Worm (Caenorhabditis elegans): Measurements from ENCODE around the gene srw-73.

DNA sequence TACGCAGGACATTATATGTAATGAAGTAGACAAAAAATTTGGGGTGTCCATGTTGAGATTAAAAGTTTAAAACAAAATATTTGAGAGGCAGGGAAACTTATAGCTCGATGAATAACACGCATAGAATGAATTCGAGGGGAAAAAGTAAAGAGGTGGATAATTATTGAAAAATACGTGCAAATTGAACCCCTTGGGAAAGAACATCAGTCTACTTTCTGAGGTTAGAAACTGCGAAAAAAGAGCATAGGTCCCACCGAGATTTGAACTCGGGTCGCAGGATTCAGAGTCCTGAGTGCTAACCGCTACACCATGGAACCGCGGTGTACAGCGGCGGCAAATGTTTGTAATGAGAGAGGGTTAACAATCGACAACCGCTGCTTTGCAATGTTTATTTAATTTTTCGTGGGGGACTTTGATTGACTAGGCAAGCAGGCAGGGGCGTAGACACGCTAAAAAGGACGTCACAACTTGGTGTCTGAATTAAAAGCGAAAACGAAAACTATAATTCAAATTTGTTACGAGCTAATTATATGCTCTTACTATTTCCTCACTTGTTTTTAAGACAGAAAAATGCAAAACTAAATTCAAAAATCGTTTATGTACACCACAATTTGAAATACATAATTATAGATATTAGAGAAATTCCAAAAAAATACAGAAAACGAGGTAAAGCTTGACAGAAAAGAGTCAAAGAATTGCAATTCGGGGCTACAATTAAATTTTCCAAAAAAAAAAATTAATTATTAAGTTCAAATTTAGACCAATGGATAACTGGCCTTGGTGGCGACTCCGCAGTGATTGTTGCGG lies 3.9 kb upstream of the srw-73 start, which contains the start of gene srh-269:
- TF ChIP-seq cog-1 (tag; optimal IDR thresholded peaks at IDR 0.05) (peak; percentile 26), ztf-23 (GFP tag; IDR thresholded peaks at IDR 0.05) (peak; percentile 87), klf-2 (GFP tag; conservative IDR thresholded peaks at IDR 0.05) (peak; percentile 77), ref-1 (GFP tag; conservative IDR thresholded peaks at IDR 0.05) (peak; percentile 65), flt-1 (GFP tag; IDR thresholded peaks at IDR 0.05) (peak; percentile 89), T22C8.4 (GFP tag; IDR thresholded peaks at IDR 0.05) (peak; percentile 70), tab-1 (GFP tag; IDR thresholded peaks at IDR 0.05) (peak; percentile 86)

Measured in whole organism, midembryonic.